Fruit fly (Drosophila melanogaster) whole organism: ENCODE measurements around the gene Drsl5.

ENCODE experiments used
- EcR ChIP-seq, 2 experiments: fragments of >200 bp; optimal IDR thresholded peaks; 2 replicates each; lab custom pipeline; 2017; ENCODE audit warnings: missing biosample characterization in 2 of 2, missing genetic modification characterization in 2 of 2, missing genetic modification reagents in 2 of 2
- pan ChIP-seq: fragments of >200 bp; optimal IDR thresholded peaks from 2 replicates; lab custom pipeline; 2017

DNA sequence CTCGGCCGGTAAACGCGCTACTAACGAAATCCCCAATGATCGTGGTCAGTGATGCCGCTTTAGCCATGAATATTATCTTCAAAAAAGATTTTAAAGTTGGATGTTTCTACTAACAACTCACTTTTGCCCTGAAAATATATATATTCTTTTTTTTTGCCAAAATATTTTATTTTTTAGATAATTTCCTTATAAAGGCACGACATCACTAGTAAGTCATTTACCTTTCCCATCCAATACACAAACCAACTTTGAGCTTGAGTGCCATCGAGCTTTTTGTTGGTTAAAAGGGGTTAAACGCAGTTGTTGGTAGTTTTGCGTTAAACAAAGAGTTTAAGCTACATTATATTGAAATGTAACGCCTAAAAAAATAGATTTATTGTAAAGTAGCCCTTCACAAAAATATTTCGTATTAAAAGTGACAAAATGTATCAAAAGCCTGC lies 13.5 kb upstream of the Drsl5 start, which contains the start of gene CG14968:
- TF ChIP-seq pan (lab: Kevin White, UChicago) (no peak), EcR (GFP tag; optimal IDR thresholded peaks at IDR 0.05; lab: Kevin White, UChicago) (no peak)
